Worm (Caenorhabditis elegans): Measurements from ENCODE around the gene dnbp-1.

- TF ChIP-seq B0019.2 (GFP tag; conservative IDR thresholded peaks at IDR 0.05), result no peak
- TF ChIP-seq akir-1 (GFP tag; optimal IDR thresholded peaks at IDR 0.05), result no peak
- TF ChIP-seq dpl-1 (GFP tag; optimal IDR thresholded peaks at IDR 0.05), result no peak
- TF ChIP-seq snpc-4 (GFP tag; optimal IDR thresholded peaks at IDR 0.05), result no peak
- TF ChIP-seq snpc-4 (tag; optimal IDR thresholded peaks at IDR 0.05), result no peak
- TF ChIP-seq efl-1 (GFP tag; optimal IDR thresholded peaks at IDR 0.05), result no peak
- no peak for TF ChIP-seq nfya-1 (tag; optimal IDR thresholded peaks at IDR 0.05; ENCODE audit: borderline replicate concordance, insufficient read depth)
- TF ChIP-seq aptf-3 (GFP tag; IDR thresholded peaks at IDR 0.05), result no peak
- no peak for TF ChIP-seq attf-5 (GFP tag; optimal IDR thresholded peaks at IDR 0.05)
- TF ChIP-seq dpff-1 (tag; optimal IDR thresholded peaks at IDR 0.05), result no peak
- TF ChIP-seq unc-62 (GFP tag; optimal IDR thresholded peaks at IDR 0.05), result no peak
- TF ChIP-seq ama-1 (optimal IDR thresholded peaks at IDR 0.05), result no peak
- no peak for TF ChIP-seq ama-1 (GFP tag; optimal IDR thresholded peaks at IDR 0.05)
- TF ChIP-seq ekl-4 (GFP tag; IDR thresholded peaks at IDR 0.05), result no peak
- TF ChIP-seq lin-54 (GFP tag; optimal IDR thresholded peaks at IDR 0.05), result no peak
- TF ChIP-seq nhr-90 (tag; optimal IDR thresholded peaks at IDR 0.05), result no peak
Measured at ce11 chrIV:13927641-13928040, 52.0 kb downstream of the dnbp-1 start.

Data from whole organism, young adult.